Worm (Caenorhabditis elegans) whole organism, L4/young adult: Measurements from ENCODE around the gene ctps-1.

Source experiments
- W03F9.2 ChIP-seq: fragments of 150-350 bp; optimal IDR thresholded peaks from 2 replicates; lab custom pipeline; 2014; ENCODE audit warnings: missing biosample characterization, missing genetic modification characterization
- dao-5 ChIP-seq: sonication (generic microtip); optimal IDR thresholded peaks from 2 replicates; lab custom pipeline; 2016; ENCODE audit warnings: missing genotype, missing genetic modification characterization, moderate library complexity, missing compliant biosample characterization
- him-1 ChIP-seq: sonication (generic microtip); optimal IDR thresholded peaks from 2 replicates; lab custom pipeline; 2016; ENCODE audit warnings: missing genotype, missing genetic modification reagents, missing genetic modification characterization, missing compliant biosample characterization

ctps-1 gene

ce11 chrV:16821270-16821737 is 26.6 kb downstream of the ctps-1 start, which contains the start of gene T20B3.14:
T20B3.14 (minus strand) TSS chrV:16821320.
- TF ChIP-seq dao-5 (tag; lab: Kevin White, UChicago) (no peak), W03F9.2 (tag; lab: Kevin White, UChicago) (no peak), him-1 (no peak)

- TF ChIP-seq him-1 (no peak), dao-5 (tag; lab: Kevin White, UChicago) (no peak), W03F9.2 (tag; lab: Kevin White, UChicago) (no peak)
Observed at ce11 chrV:16827485-16827884, 32.8 kb downstream of the ctps-1 start, which contains the start of gene srh-216. srh-216 (minus strand) TSS chrV:16827585.

DNA sequence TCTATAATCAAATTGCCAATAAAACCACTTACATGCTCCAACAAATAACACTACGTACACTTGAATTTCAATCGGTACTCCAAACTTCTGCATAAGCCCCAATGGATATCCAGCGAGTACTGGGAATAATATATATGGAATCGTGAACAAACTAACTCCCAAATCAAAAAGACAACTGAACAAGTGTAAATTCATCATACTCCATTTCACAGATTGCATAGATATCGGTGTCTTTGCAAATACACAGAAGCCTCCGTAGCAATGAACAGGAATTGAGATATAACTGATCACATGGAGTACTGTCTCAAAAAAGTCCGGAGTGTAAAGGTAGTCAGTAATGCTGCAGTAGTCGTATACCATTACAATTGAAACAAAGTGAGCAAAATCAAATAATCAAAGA is 34.7 kb downstream of the ctps-1 start, which contains the start of gene srh-214:
Gene srh-214, minus strand, starts transcription at position 360 of the 400 bp plus-strand sequence.
- TF ChIP-seq him-1 (no peak), W03F9.2 (tag; lab: Kevin White, UChicago) (no peak), dao-5 (tag; lab: Kevin White, UChicago) (no peak)

ce11 chrV:16831310-16831709 is 36.6 kb downstream of the ctps-1 start:
- no peak for TF ChIP-seq him-1
- no peak for TF ChIP-seq dao-5 (tag; lab: Kevin White, UChicago)
- no peak for TF ChIP-seq W03F9.2 (tag; lab: Kevin White, UChicago)

DNA sequence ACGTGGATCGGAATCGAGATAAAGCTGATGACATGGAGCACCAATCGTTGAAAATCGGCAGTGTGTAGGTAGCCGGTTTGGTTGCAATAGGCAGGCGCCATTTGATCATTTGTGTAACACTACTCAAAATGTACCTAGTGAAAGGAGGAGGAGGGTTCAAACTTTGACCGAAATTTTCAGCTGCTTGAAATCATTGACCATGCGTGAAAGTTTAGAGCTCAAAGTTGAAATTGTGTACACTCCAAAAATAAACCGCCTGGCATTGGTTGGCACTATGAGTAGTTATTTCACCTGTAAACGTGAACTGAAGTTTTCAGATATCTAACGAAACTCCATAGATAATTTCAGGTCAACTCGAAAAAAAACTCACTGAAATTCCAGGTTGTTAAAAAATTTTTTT is 37.2 kb downstream of the ctps-1 start, which contains the start of gene srh-215:
Gene srh-215, minus strand, starts transcription at position 101 of the 400 bp plus-strand sequence.
- TF ChIP-seq W03F9.2 (tag; lab: Kevin White, UChicago) (no peak), him-1 (no peak), dao-5 (tag; lab: Kevin White, UChicago) (no peak)

DNA sequence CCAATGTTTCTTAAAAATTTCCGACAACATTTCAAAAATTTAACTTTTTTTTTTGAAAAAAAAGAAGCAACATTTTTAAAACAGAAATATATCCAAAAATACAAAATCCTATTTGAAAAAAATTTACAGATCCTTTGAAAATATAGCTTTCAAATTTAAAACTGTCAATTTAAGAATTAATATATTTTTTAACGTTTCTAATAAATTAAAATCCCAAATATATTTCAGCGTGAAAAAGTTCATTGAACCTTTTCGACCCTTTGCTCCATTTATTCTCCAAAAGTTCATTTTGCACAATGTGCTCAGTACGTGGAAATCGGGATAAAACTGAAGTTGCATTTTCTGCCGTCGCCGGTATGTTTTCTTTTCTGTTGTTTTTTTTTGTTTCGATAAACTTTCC is 38.2 kb downstream of the ctps-1 start, which contains the start of gene phy-3:
Gene phy-3, plus strand, starts transcription at position 301 of the 400 bp plus-strand sequence.
- TF ChIP-seq him-1 (no peak), W03F9.2 (tag; lab: Kevin White, UChicago) (no peak)

DNA sequence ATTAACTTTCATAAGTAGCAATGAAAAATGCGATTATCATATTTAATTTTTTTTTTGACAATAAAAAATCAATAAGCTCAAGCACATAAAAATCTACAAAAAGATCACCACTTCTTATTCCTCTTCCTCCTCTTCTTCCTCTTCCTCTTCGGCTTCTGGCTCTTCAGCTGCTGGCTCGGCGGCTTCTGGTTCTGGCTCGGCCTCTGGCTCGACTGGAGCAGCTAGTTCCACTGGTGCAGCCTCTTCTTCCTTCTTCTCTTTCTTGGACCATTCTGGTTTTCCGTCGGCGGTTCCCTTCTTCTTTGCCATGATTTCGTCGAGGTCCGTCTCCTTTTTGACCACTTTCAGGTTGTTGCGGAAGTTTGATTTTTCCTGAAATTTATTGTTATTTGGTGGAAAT is 39.0 kb downstream of the ctps-1 start:
- TF ChIP-seq him-1, result no peak
- TF ChIP-seq dao-5 (tag; lab: Kevin White, UChicago), result no peak
- no peak for TF ChIP-seq W03F9.2 (tag; lab: Kevin White, UChicago)

ce11 chrV:16834989-16835388 is 40.3 kb downstream of the ctps-1 start, which contains the start of gene tni-3:
tni-3 (minus strand) TSS chrV:16835128.
- no peak for TF ChIP-seq him-1
- no peak for TF ChIP-seq W03F9.2 (tag; lab: Kevin White, UChicago)
- no peak for TF ChIP-seq dao-5 (tag; lab: Kevin White, UChicago)

- TF ChIP-seq dao-5 (tag; lab: Kevin White, UChicago) (no peak), him-1 (no peak), W03F9.2 (tag; lab: Kevin White, UChicago) (no peak)
Observed at ce11 chrV:16836100-16836499, 41.4 kb downstream of the ctps-1 start.

ce11 chrV:16838435-16838834 is 43.8 kb downstream of the ctps-1 start:
- no peak for TF ChIP-seq W03F9.2 (tag; lab: Kevin White, UChicago)
- TF ChIP-seq him-1, result no peak
- no peak for TF ChIP-seq dao-5 (tag; lab: Kevin White, UChicago)

- TF ChIP-seq dao-5 (tag; lab: Kevin White, UChicago) (no peak), W03F9.2 (tag; lab: Kevin White, UChicago) (no peak), him-1 (no peak)
Observed at ce11 chrV:16840283-16840682, 45.6 kb downstream of the ctps-1 start.

- TF ChIP-seq him-1 (no peak), dao-5 (tag; lab: Kevin White, UChicago) (no peak), W03F9.2 (tag; lab: Kevin White, UChicago) (no peak)
Observed at ce11 chrV:16840961-16841360, 46.3 kb downstream of the ctps-1 start, which contains the start of gene clec-40. clec-40 (minus strand) TSS chrV:16841061.

DNA sequence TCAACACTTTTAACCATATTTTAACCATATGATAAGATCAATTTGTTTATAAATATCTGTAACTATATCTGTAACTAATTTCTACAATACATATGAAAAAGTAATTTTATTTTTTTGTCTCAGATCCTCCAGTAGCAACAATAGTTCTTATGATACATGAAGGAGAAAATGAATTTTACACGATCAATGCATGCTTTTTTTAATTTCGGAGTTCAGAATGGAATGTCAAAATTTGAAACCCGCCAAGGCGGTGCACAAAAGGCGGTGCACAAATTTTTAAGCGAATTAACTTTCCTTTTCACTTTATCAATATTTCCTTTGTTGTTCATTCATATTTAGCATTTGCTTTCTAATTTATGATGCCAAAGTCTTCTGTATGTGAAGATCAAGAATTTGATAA is 48.3 kb downstream of the ctps-1 start, which contains the start of gene clec-25:
Gene clec-25, plus strand, starts transcription at position 301 of the 400 bp plus-strand sequence.
- TF ChIP-seq him-1 (no peak), dao-5 (tag; lab: Kevin White, UChicago) (no peak), W03F9.2 (tag; lab: Kevin White, UChicago) (no peak)

- TF ChIP-seq him-1 (no peak), dao-5 (tag; lab: Kevin White, UChicago) (no peak), W03F9.2 (tag; lab: Kevin White, UChicago) (no peak)
Observed at ce11 chrV:16848498-16848897, 53.8 kb downstream of the ctps-1 start, which contains the start of the genes clec-36 and clec-26. clec-36 (minus strand) TSS chrV:16848598. clec-26 (plus strand) TSS chrV:16848611.

DNA sequence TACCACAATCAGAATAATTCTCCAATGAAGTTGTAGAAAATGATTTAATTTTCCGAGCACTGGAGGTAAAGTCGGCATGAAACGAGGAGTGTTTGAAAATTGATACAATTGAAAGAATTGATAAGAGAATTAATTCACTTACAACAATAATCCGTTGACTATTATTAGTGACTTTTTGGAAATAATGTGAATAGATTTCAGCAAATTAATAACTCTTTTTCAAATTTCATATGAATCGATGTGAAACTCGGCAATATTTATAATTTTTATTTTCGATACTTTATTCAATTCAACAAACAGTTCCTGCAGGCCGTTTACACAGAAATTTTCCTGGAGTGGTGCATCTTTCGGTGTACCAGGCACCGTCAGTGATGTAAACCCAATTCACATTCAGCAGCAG is 57.3 kb downstream of the ctps-1 start, which contains the start of gene clec-37:
Gene clec-37, minus strand, starts transcription at position 101 of the 400 bp plus-strand sequence.
- TF ChIP-seq W03F9.2 (tag; lab: Kevin White, UChicago) (no peak), dao-5 (tag; lab: Kevin White, UChicago) (no peak), him-1 (no peak)
